Worm (Caenorhabditis elegans) whole organism, early embryonic: ENCODE measurements around the gene F45E12.6.

ENCODE experiments used
- B0310.2 ChIP-seq: sonication (generic microtip); optimal IDR thresholded peaks from 2 replicates; lab custom pipeline; 2016; ENCODE audit warnings: mild to moderate bottlenecking, missing genetic modification characterization, missing compliant biosample characterization
- F13C5.2 ChIP-seq: sonication (generic microtip); optimal IDR thresholded peaks from 2 replicates; lab custom pipeline; 2017; ENCODE audit warnings: mild to moderate bottlenecking, missing genetic modification characterization, inconsistent platforms, missing compliant biosample characterization
- aly-1 ChIP-seq: sonication (generic microtip); optimal IDR thresholded peaks from 2 replicates; lab custom pipeline; 2016; ENCODE audit warnings: missing genetic modification characterization, missing compliant biosample characterization
- ama-1 ChIP-seq: fragments of 150-350 bp; optimal IDR thresholded peaks from 2 replicates; lab custom pipeline; 2014
- ceh-13 ChIP-seq: fragments of 200-800 bp; sonication (Bioruptor generic); optimal IDR thresholded peaks from 2 replicates; lab custom pipeline; 2018; ENCODE audit warnings: mild to moderate bottlenecking, missing genetic modification characterization, missing compliant biosample characterization
- ceh-36 ChIP-seq: sonication (generic microtip); optimal IDR thresholded peaks from 2 replicates; lab custom pipeline; 2016; ENCODE audit warnings: missing genetic modification characterization, inconsistent platforms, missing compliant biosample characterization
- ets-7 ChIP-seq: sonication (generic microtip); optimal IDR thresholded peaks from 2 replicates; lab custom pipeline; 2016; ENCODE audit warnings: missing genotype, missing genetic modification characterization, missing compliant biosample characterization
- flt-1 ChIP-seq: fragments of 200-800 bp; sonication (Bioruptor generic); IDR thresholded peaks from 2 replicates; pipeline ENCODE4 v1.3.6; 2022; ENCODE audit warnings: missing genetic modification characterization, missing compliant biosample characterization
- hmbx-1 ChIP-seq: sonication (generic microtip); optimal IDR thresholded peaks from 2 replicates; lab custom pipeline; 2016; ENCODE audit warnings: mild to moderate bottlenecking, missing genetic modification characterization, missing compliant biosample characterization
- hmg-4 ChIP-seq: fragments of 200-800 bp; sonication (Bioruptor generic); optimal IDR thresholded peaks from 2 replicates; lab custom pipeline; 2018; ENCODE audit warnings: mild to moderate bottlenecking, missing genetic modification characterization, missing compliant biosample characterization
- hnd-1 ChIP-seq: sonication (generic microtip); optimal IDR thresholded peaks from 2 replicates; lab custom pipeline; 2016; ENCODE audit warnings: missing genetic modification characterization, missing compliant biosample characterization
- pes-1 ChIP-seq: fragments of 200-800 bp; sonication (Bioruptor generic); IDR thresholded peaks from 2 replicates; pipeline ENCODE4 v1.3.6; 2022; ENCODE audit warnings: missing genetic modification reagents, missing genetic modification characterization, missing compliant biosample characterization
- scrt-1 ChIP-seq: fragments of 200-800 bp; sonication (Bioruptor generic); IDR thresholded peaks from 2 replicates; pipeline ENCODE4 v1.3.6; 2022; ENCODE audit warnings: missing genetic modification characterization, missing compliant biosample characterization
- sea-1 ChIP-seq: fragments of 200-800 bp; sonication (Bioruptor generic); conservative IDR thresholded peaks from 2 replicates; pipeline ENCODE4 v1.3.6; 2022; ENCODE audit warnings: missing genetic modification characterization, missing compliant biosample characterization
- tbx-11 ChIP-seq: fragments of 200-800 bp; sonication (Bioruptor generic); IDR thresholded peaks from 2 replicates; pipeline ENCODE4 v1.3.6; 2022; ENCODE audit warnings: missing genetic modification characterization, missing compliant biosample characterization
- tbx-37 ChIP-seq: fragments of 200-800 bp; sonication (Bioruptor generic); conservative IDR thresholded peaks from 2 replicates; pipeline ENCODE4 v1.3.6; 2022; ENCODE audit warnings: missing genetic modification reagents, missing genetic modification characterization, missing compliant biosample characterization
- tra-4 ChIP-seq: sonication (generic microtip); optimal IDR thresholded peaks from 2 replicates; lab custom pipeline; 2017; ENCODE audit warnings: missing genetic modification characterization, missing compliant biosample characterization

F45E12.6 gene

DNA sequence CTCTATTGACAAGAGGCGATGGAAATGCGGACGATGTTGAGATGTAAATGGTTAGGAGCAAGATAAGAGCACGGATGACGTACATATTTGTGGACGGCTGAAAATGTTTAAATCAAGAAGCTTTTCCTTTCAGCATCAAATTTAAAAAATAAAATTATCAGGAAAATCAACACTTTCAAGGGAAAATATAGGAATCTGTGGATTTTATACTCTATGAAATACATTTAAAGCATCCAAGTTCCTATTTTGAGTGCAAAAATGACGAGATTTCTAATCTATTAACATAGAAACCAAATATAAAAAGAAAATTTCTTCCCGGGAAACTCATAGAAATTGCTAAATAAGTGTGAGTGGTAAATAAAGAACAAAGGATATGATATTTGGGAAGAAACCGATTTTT, at the start of gene F45E12.6:
Gene F45E12.6, minus strand, starts transcription at position 101 of the 400 bp plus-strand sequence.
- TF ChIP-seq ama-1 = no peak
- TF ChIP-seq flt-1 (GFP tag; lab: Robert Waterston, UW) = no peak
- TF ChIP-seq tra-4 (tag; lab: Kevin White, UChicago) = no peak
- no peak for TF ChIP-seq sea-1
- TF ChIP-seq ceh-13 = no peak
- TF ChIP-seq aly-1 (tag; lab: Kevin White, UChicago) = no peak

ce11 chrII:7358489-7358943, 44.5 kb upstream of the F45E12.6 start, which contains the start of gene insc-1:
TSS of gene insc-1 (plus strand) at chrII:7358893.
- TF ChIP-seq tbx-37 (GFP tag; lab: Robert Waterston, UW) (no peak), ceh-36 (tag; lab: Kevin White, UChicago) (no peak), tbx-11 (no peak), F13C5.2 (tag; lab: Kevin White, UChicago) (no peak), ceh-13 (no peak), pes-1 (no peak), hnd-1 (tag; lab: Kevin White, UChicago) (no peak)

DNA sequence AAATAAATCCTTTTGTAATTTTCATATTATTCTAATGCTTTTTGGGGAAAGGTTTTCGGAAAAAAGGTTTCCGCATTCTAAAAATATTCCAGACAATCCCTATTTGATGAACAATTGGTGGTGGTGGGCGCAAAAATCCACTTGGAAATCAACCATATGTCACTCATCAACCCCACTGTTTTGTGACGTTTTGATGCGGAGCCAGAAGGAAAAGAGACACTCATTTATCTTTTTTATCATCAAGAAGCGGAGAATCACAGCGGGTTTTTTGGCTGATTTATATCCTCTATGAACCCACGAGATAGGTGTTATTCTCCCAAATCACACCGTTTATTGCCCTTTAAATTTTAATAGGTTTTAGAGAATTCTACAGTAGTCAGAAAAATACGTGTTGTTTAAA, 43.2 kb upstream of the F45E12.6 start:
- no peak for TF ChIP-seq tbx-11
- no peak for TF ChIP-seq tbx-37 (GFP tag; lab: Robert Waterston, UW)
- no peak for TF ChIP-seq ama-1
- TF ChIP-seq hmg-4 = no peak
- no peak for TF ChIP-seq flt-1 (GFP tag; lab: Robert Waterston, UW)
- no peak for TF ChIP-seq ceh-13
- TF ChIP-seq tra-4 (tag; lab: Kevin White, UChicago) = no peak
- TF ChIP-seq hmbx-1 (tag; lab: Kevin White, UChicago) = no peak

- TF ChIP-seq F13C5.2 (tag; lab: Kevin White, UChicago) = no peak
- no peak for TF ChIP-seq hnd-1 (tag; lab: Kevin White, UChicago)
- no peak for TF ChIP-seq ceh-13
- no peak for TF ChIP-seq ama-1
- TF ChIP-seq tra-4 (tag; lab: Kevin White, UChicago) = no peak
These were observed 42.8 kb upstream of the F45E12.6 start for ce11 chrII:7356773-7357172.

DNA sequence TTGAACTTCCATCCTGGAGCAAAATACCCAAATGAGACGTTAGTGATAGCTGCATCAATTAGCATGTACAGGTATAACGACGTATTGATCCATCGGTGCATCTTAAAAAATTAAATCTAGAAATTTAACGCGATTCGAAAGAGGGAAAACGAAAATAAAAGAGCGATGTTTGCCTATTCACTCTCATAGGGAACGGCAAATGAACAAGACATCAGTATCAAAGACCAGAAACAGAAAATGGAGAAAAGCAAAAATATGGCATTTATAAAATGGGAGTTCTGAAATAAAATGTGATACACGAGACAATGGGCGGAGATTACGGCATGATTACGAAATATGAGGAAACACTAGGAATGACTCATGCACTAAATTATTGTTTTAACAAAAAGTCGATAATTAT, 42.3 kb upstream of the F45E12.6 start, which contains the start of gene haf-2:
Gene haf-2, minus strand, starts transcription at position 101 of the 400 bp plus-strand sequence.
- TF ChIP-seq ama-1 (no peak), sea-1 (no peak), hnd-1 (tag; lab: Kevin White, UChicago) (no peak), tra-4 (tag; lab: Kevin White, UChicago) (no peak), tbx-11 (no peak), aly-1 (tag; lab: Kevin White, UChicago) (no peak), pes-1 (no peak), ceh-13 (no peak), tbx-37 (GFP tag; lab: Robert Waterston, UW) (no peak), hmbx-1 (tag; lab: Kevin White, UChicago) (no peak), ceh-36 (tag; lab: Kevin White, UChicago) (no peak), scrt-1 (GFP tag; lab: Robert Waterston, UW) (no peak), F13C5.2 (tag; lab: Kevin White, UChicago) (no peak)

DNA sequence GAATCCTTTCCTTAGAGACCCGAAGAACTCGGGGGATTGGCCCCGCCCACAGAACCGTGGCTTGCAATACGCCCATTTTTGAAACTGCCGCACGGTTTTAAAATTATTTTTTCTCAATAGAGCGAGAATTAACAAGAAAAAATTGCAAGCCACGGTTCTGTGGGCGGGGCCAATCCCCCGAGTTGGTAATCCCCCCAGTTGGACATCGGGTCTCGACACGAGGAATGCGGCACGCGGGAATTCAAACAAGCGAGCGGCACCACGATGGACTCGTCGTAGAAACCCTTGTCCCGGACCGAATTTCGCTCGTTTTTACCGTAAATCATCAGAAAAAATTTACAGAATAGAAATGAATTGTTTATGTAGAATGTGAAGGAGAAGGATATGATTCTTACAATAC, 39.0 kb upstream of the F45E12.6 start:
- TF ChIP-seq aly-1 (tag; lab: Kevin White, UChicago) (no peak), ceh-36 (tag; lab: Kevin White, UChicago) (peak; percentile 12)

ce11 chrII:7352507-7352906, 38.5 kb upstream of the F45E12.6 start, which contains the start of gene hsp-4:
TSS of gene hsp-4 (minus strand) at chrII:7352645.
- no peak for TF ChIP-seq tra-4 (tag; lab: Kevin White, UChicago)
- TF ChIP-seq scrt-1 (GFP tag; lab: Robert Waterston, UW) = no peak
- no peak for TF ChIP-seq ama-1
- no peak for TF ChIP-seq hmg-4
- TF ChIP-seq B0310.2 (tag; lab: Kevin White, UChicago) = no peak
- TF ChIP-seq hmbx-1 (tag; lab: Kevin White, UChicago) = no peak
- TF ChIP-seq ets-7 (tag; lab: Kevin White, UChicago) = no peak
- no peak for TF ChIP-seq ceh-36 (tag; lab: Kevin White, UChicago)
- no peak for TF ChIP-seq tbx-37 (GFP tag; lab: Robert Waterston, UW)
- TF ChIP-seq ceh-13 = no peak
- TF ChIP-seq flt-1 (GFP tag; lab: Robert Waterston, UW) = no peak
- TF ChIP-seq tbx-11 = no peak
- no peak for TF ChIP-seq pes-1
- TF ChIP-seq aly-1 (tag; lab: Kevin White, UChicago) = no peak
- TF ChIP-seq hnd-1 (tag; lab: Kevin White, UChicago) = no peak
- TF ChIP-seq sea-1 = no peak
- TF ChIP-seq F13C5.2 (tag; lab: Kevin White, UChicago) = no peak

DNA sequence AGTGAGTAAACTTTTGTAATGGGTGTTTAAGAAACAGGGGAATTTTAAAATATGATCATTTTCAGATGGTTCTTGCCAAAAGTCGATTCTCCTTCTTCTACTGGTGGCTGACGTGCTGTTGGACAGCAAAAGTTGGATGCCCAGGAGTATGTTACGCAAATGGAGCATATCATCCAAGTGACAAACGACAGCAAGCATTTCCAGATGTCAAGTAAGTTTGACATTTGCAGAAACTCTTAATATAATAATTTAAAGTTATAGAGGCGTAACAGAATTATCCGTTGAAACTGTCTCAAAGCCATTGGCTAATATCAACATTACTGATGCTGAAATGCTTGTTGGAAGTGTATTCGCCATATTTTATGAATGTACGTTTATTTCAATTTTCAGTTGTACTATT, 34.1 kb upstream of the F45E12.6 start:
- TF ChIP-seq sea-1 (no peak), ets-7 (tag; lab: Kevin White, UChicago) (no peak), tra-4 (tag; lab: Kevin White, UChicago) (no peak), ceh-36 (tag; lab: Kevin White, UChicago) (no peak), flt-1 (GFP tag; lab: Robert Waterston, UW) (no peak), ceh-13 (no peak), B0310.2 (tag; lab: Kevin White, UChicago) (no peak), F13C5.2 (tag; lab: Kevin White, UChicago) (no peak), scrt-1 (GFP tag; lab: Robert Waterston, UW) (no peak), pes-1 (no peak), ama-1 (no peak)

DNA sequence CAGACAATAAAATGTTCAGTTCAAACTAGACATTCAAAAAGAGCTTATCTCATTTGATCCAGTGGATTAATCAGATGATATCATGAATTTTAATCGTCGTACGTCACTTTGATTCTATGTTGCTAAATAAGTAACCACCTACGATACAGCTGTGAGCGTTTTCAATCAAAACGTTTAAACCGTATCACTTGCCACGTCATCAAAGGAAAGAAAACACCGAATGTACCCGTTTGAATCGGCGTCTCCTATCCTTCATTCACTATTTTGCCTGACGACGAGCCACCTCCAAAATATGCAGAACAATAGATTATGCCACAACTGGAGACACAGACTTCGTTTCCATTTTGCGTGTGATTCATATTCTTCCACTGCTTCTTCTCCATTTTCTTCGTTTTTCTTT, 31.9 kb upstream of the F45E12.6 start:
- no peak for TF ChIP-seq scrt-1 (GFP tag; lab: Robert Waterston, UW)
- TF ChIP-seq sea-1 = no peak
- no peak for TF ChIP-seq hmg-4
- no peak for TF ChIP-seq F13C5.2 (tag; lab: Kevin White, UChicago)
- TF ChIP-seq hnd-1 (tag; lab: Kevin White, UChicago) = no peak
- no peak for TF ChIP-seq ceh-13
- no peak for TF ChIP-seq ama-1
- no peak for TF ChIP-seq flt-1 (GFP tag; lab: Robert Waterston, UW)
- TF ChIP-seq tbx-11 = no peak
- no peak for TF ChIP-seq tra-4 (tag; lab: Kevin White, UChicago)
- no peak for TF ChIP-seq hmbx-1 (tag; lab: Kevin White, UChicago)
- no peak for TF ChIP-seq ceh-36 (tag; lab: Kevin White, UChicago)
- TF ChIP-seq tbx-37 (GFP tag; lab: Robert Waterston, UW) = no peak
- no peak for TF ChIP-seq B0310.2 (tag; lab: Kevin White, UChicago)
- no peak for TF ChIP-seq aly-1 (tag; lab: Kevin White, UChicago)
- no peak for TF ChIP-seq pes-1
- no peak for TF ChIP-seq ets-7 (tag; lab: Kevin White, UChicago)
